Worm (Caenorhabditis elegans): Measurements from ENCODE around the gene T16A9.5.

ce11 chrV:14179947-14180346, 35.1 kb downstream of the T16A9.5 start, which contains the start of gene ZC376.8:
- TF ChIP-seq pqm-1 (tag; optimal IDR thresholded peaks at IDR 0.05) (no peak), unc-55 (GFP tag; optimal IDR thresholded peaks at IDR 0.05) (no peak), ceh-14 (tag; optimal IDR thresholded peaks at IDR 0.05) (no peak)

Data from whole organism, late embryonic.